Fruit fly (Drosophila melanogaster): ENCODE results near the gene Nf-YC.

DNA sequence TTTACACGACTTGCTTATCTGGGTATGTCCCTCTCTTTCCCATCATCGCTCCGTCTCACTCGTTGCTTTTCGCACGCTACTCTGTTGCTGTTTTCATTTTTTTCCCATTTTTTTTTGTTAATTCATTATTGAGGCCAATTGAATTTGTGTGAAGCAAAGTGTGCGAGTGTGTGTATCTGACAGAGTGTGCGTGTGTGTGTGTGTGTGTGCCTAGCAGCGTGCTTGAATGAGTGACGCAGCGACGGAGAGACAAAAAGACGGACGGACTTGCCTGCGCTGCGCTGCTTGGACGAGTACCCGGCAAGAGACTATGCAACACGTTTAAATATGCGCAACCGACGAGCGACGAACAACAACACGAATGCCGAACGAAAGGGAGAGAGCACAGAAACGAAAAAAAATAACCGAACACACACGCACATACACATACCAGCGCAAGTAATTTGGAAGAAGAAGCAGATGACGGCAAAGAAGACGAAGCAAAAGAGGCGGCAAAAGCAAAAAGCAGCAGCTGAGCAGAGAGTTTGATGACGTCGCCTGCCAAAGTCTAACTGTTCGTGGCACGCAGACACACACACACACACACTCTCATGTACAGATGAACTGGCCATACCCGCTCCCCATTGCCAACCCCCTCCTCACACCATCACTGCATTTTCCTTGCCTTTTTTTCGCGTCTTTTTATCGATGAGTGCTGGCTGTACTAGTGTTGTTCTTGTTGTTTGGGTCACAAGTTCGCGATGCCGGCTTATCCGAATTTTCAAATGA is 42.0 kb upstream of the Nf-YC start:
- TF ChIP-seq jim (GFP tag; optimal IDR thresholded peaks at IDR 0.05) (no peak), h (GFP tag; optimal IDR thresholded peaks at IDR 0.05) (peak; percentile 8)

All from whole organism, wandering third instar larva.